Worm (Caenorhabditis elegans) whole organism, young adult: Measurements from ENCODE around the gene vps-54.

ENCODE experiments used
- B0035.1 ChIP-seq: sonication (generic microtip); optimal IDR thresholded peaks from 2 replicates; lab custom pipeline; 2016; ENCODE audit warnings: missing genetic modification characterization, mild to moderate bottlenecking, missing compliant biosample characterization, missing genotype, missing genetic modification reagents
- F37B4.10 ChIP-seq: fragments of 200-800 bp; sonication (Bioruptor generic); IDR thresholded peaks from 2 replicates; pipeline ENCODE4 v1.3.6; 2022; ENCODE audit warnings: missing genetic modification characterization, missing compliant biosample characterization
- bed-2 ChIP-seq: fragments of 200-800 bp; sonication (Bioruptor generic); IDR thresholded peaks from 2 replicates; pipeline ENCODE4 v1.3.6; 2022; ENCODE audit warnings: missing genetic modification reagents, missing genetic modification characterization, missing compliant biosample characterization
- ceh-79 ChIP-seq: sonication (generic microtip); optimal IDR thresholded peaks from 2 replicates; lab custom pipeline; 2017; ENCODE audit warnings: mild to moderate bottlenecking, missing genetic modification characterization, missing compliant biosample characterization
- egl-44 ChIP-seq: fragments of 200-800 bp; sonication (Bioruptor generic); IDR thresholded peaks from 2 replicates; pipeline ENCODE4 v1.3.6; 2022; ENCODE audit warnings: missing genetic modification reagents, missing genetic modification characterization, missing compliant biosample characterization
- lin-35 ChIP-seq, 3 experiments: fragments of 150-350 bp in 2 of 3; sonication (generic microtip) in 1 of 3; optimal IDR thresholded peaks; 2 replicates each; lab custom pipeline; 2014 to 2018; ENCODE audit warnings: missing biosample characterization in 3 of 3, missing genetic modification characterization in 3 of 3, missing genetic modification reagents in 3 of 3
- pbrm-1 ChIP-seq: fragments of 200-800 bp; sonication (Bioruptor generic); IDR thresholded peaks from 2 replicates; pipeline ENCODE4 v1.3.6; 2022; ENCODE audit warnings: missing genetic modification reagents, missing genetic modification characterization, missing compliant biosample characterization

- no peak for TF ChIP-seq F37B4.10 (GFP tag; lab: Robert Waterston, UW)
- no peak for TF ChIP-seq egl-44
- no peak for TF ChIP-seq B0035.1 (tag; lab: Kevin White, UChicago)
- no peak for TF ChIP-seq lin-35 (GFP tag; optimal IDR thresholded peaks at IDR 0.05; lab: Kevin White, UChicago)
- no peak for TF ChIP-seq pbrm-1 (GFP tag; lab: Robert Waterston, UW)
- no peak for TF ChIP-seq bed-2 (GFP tag; lab: Robert Waterston, UW)
- no peak for TF ChIP-seq ceh-79 (tag; lab: Kevin White, UChicago)
These were observed 4.4 kb upstream of the vps-54 start for ce11 chrV:10580638-10581037.
